Worm (Caenorhabditis elegans): ENCODE data around the gene lgc-4.

The lgc-4 gene

ce11 chrX:9261626-9262189 is 19.7 kb upstream of the lgc-4 start:
- TF ChIP-seq flt-1 (GFP tag; IDR thresholded peaks at IDR 0.05) (no peak), T22C8.4 (GFP tag; IDR thresholded peaks at IDR 0.05) (no peak)

DNA sequence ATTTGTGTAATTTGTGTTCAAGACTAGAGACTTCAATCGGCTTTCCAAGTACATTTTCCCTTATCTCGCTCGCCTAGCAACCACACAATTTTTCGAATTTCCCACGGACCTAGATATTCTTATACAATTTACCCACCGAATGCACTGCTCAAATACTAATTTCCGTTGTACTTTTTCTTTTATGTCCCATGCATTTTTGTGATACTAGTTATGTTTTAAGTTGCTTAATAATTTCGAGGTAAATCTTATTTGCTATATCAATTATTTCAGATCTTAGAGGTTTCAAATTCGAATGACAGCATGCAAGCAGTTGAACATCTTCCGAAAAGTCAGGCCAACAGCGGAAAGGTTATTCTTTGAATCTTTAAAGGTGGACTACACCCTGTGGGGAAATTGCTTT is 17.5 kb upstream of the lgc-4 start, which contains the start of gene F18G5.1:
Gene F18G5.1, plus strand, starts transcription at position 301 of the 400 bp plus-strand sequence.
- TF ChIP-seq cog-1 (tag; optimal IDR thresholded peaks at IDR 0.05) (no peak), ztf-29 (GFP tag; IDR thresholded peaks at IDR 0.05) (no peak), ztf-23 (GFP tag; IDR thresholded peaks at IDR 0.05) (no peak), T22C8.4 (GFP tag; IDR thresholded peaks at IDR 0.05) (no peak), med-1 (GFP tag; optimal IDR thresholded peaks at IDR 0.05; ENCODE audit: insufficient read depth) (no peak), flt-1 (GFP tag; IDR thresholded peaks at IDR 0.05) (no peak), ref-1 (GFP tag; conservative IDR thresholded peaks at IDR 0.05) (no peak), klf-2 (GFP tag; conservative IDR thresholded peaks at IDR 0.05) (no peak), tab-1 (GFP tag; IDR thresholded peaks at IDR 0.05) (no peak)

DNA sequence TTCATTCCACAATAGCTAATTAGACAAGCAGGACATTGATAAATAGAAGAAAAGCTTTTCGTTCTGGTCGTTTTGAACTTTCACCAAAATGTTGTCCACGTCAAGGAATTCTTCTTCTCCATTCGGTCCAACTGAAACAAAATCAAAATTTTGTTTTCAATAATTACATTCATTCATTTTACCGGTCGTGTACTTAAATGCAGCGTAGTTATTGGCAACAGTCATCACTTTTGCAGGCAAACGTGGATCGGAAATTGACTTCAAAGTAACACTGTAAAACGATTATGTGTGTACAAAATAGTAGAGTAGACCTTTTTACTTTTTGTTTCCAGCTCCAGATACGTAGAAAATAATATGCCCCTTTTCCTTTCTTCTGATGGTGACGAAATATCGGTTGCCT is 14.0 kb upstream of the lgc-4 start:
- TF ChIP-seq tab-1 (GFP tag; IDR thresholded peaks at IDR 0.05) (no peak), T22C8.4 (GFP tag; IDR thresholded peaks at IDR 0.05) (no peak), ref-1 (GFP tag; conservative IDR thresholded peaks at IDR 0.05) (no peak), klf-2 (GFP tag; conservative IDR thresholded peaks at IDR 0.05) (no peak), ztf-29 (GFP tag; IDR thresholded peaks at IDR 0.05) (no peak), cog-1 (tag; optimal IDR thresholded peaks at IDR 0.05) (no peak), flt-1 (GFP tag; IDR thresholded peaks at IDR 0.05) (no peak), med-1 (GFP tag; optimal IDR thresholded peaks at IDR 0.05; ENCODE audit: insufficient read depth) (no peak), ztf-23 (GFP tag; IDR thresholded peaks at IDR 0.05) (no peak)

- TF ChIP-seq flt-1 (GFP tag; IDR thresholded peaks at IDR 0.05) (no peak), cog-1 (tag; optimal IDR thresholded peaks at IDR 0.05) (no peak), T22C8.4 (GFP tag; IDR thresholded peaks at IDR 0.05) (no peak), med-1 (GFP tag; optimal IDR thresholded peaks at IDR 0.05; ENCODE audit: insufficient read depth) (no peak), ref-1 (GFP tag; conservative IDR thresholded peaks at IDR 0.05) (no peak), tab-1 (GFP tag; IDR thresholded peaks at IDR 0.05) (no peak), klf-2 (GFP tag; conservative IDR thresholded peaks at IDR 0.05) (no peak), ztf-29 (GFP tag; IDR thresholded peaks at IDR 0.05) (no peak), ztf-23 (GFP tag; IDR thresholded peaks at IDR 0.05) (no peak)
Measured at ce11 chrX:9251488-9251887, 9.5 kb upstream of the lgc-4 start, which contains the start of gene pes-8. Gene pes-8, plus strand, starts transcription at chrX:9251788.

ce11 chrX:9248083-9248805 is 6.2 kb upstream of the lgc-4 start:
- TF ChIP-seq ztf-23 (GFP tag; IDR thresholded peaks at IDR 0.05) (no peak), tab-1 (GFP tag; IDR thresholded peaks at IDR 0.05) (no peak), ztf-29 (GFP tag; IDR thresholded peaks at IDR 0.05) (no peak), flt-1 (GFP tag; IDR thresholded peaks at IDR 0.05) (no peak), cog-1 (tag; optimal IDR thresholded peaks at IDR 0.05) (no peak), T22C8.4 (GFP tag; IDR thresholded peaks at IDR 0.05) (no peak), med-1 (GFP tag; optimal IDR thresholded peaks at IDR 0.05; ENCODE audit: insufficient read depth) (no peak), klf-2 (GFP tag; conservative IDR thresholded peaks at IDR 0.05) (no peak), ref-1 (GFP tag; conservative IDR thresholded peaks at IDR 0.05) (no peak)

DNA sequence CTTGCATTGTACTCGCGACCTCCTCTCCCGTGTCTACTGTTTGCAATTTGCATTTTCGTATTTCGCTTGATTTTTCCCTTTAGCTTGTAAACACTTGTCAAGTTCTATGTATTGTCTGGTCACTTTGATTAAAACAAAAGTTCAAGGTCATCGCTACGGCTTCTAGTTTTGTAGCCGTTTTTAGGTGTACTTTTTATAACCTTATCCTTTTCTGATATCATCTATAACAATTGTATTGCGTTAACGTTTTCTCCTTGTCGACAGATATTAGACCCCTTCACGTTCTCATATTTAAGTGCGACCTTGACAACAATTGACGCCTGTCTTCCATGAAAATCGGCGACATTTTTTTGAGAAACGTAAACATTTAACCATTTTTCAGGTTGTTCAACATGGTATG is 4.6 kb upstream of the lgc-4 start:
- TF ChIP-seq cog-1 (tag; optimal IDR thresholded peaks at IDR 0.05): no peak
- no peak for TF ChIP-seq flt-1 (GFP tag; IDR thresholded peaks at IDR 0.05)
- TF ChIP-seq med-1 (GFP tag; optimal IDR thresholded peaks at IDR 0.05; ENCODE audit: insufficient read depth): no peak
- TF ChIP-seq ztf-23 (GFP tag; IDR thresholded peaks at IDR 0.05): no peak
- no peak for TF ChIP-seq T22C8.4 (GFP tag; IDR thresholded peaks at IDR 0.05)
- no peak for TF ChIP-seq tab-1 (GFP tag; IDR thresholded peaks at IDR 0.05)
- no peak for TF ChIP-seq klf-2 (GFP tag; conservative IDR thresholded peaks at IDR 0.05)
- TF ChIP-seq ztf-29 (GFP tag; IDR thresholded peaks at IDR 0.05): no peak
- no peak for TF ChIP-seq ref-1 (GFP tag; conservative IDR thresholded peaks at IDR 0.05)

ce11 chrX:9243257-9243656 is 1.2 kb upstream of the lgc-4 start, which contains the start of gene gpa-12:
Gene gpa-12, plus strand, starts transcription at chrX:9243557.
- no peak for TF ChIP-seq cog-1 (tag; optimal IDR thresholded peaks at IDR 0.05)
- no peak for TF ChIP-seq flt-1 (GFP tag; IDR thresholded peaks at IDR 0.05)
- TF ChIP-seq ztf-23 (GFP tag; IDR thresholded peaks at IDR 0.05): no peak
- TF ChIP-seq med-1 (GFP tag; optimal IDR thresholded peaks at IDR 0.05; ENCODE audit: insufficient read depth): no peak
- TF ChIP-seq ref-1 (GFP tag; conservative IDR thresholded peaks at IDR 0.05): no peak
- no peak for TF ChIP-seq ztf-29 (GFP tag; IDR thresholded peaks at IDR 0.05)
- TF ChIP-seq klf-2 (GFP tag; conservative IDR thresholded peaks at IDR 0.05): no peak
- TF ChIP-seq tab-1 (GFP tag; IDR thresholded peaks at IDR 0.05): no peak
- no peak for TF ChIP-seq T22C8.4 (GFP tag; IDR thresholded peaks at IDR 0.05)

DNA sequence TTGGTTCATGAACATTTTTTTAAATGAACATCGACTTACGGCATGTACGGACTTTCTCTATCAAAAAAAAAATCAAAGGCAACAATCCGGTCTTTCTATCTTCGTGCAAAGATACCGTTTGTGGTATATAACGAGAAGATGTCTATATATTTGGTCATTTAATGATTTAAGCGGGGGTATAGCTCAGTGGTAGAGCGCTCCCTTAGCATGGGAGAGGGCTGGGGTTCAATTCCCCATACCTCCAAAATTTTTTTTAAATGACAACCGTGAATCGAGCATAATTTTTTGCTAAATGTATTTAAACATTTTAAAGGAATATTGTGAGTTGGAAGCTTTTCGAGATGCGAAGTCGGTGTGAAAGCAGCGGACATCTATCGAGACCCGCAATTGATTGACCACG is 3.3 kb downstream of the lgc-4 start:
- TF ChIP-seq flt-1 (GFP tag; IDR thresholded peaks at IDR 0.05) (no peak; the same call in 1 of the 2 replicates), tab-1 (GFP tag; IDR thresholded peaks at IDR 0.05) (no peak), med-1 (GFP tag; optimal IDR thresholded peaks at IDR 0.05; ENCODE audit: insufficient read depth) (no peak), cog-1 (tag; optimal IDR thresholded peaks at IDR 0.05) (no peak), ztf-29 (GFP tag; IDR thresholded peaks at IDR 0.05) (no peak), ztf-23 (GFP tag; IDR thresholded peaks at IDR 0.05) (no peak), ref-1 (GFP tag; conservative IDR thresholded peaks at IDR 0.05) (no peak), klf-2 (GFP tag; conservative IDR thresholded peaks at IDR 0.05) (no peak), T22C8.4 (GFP tag; IDR thresholded peaks at IDR 0.05) (no peak)

DNA sequence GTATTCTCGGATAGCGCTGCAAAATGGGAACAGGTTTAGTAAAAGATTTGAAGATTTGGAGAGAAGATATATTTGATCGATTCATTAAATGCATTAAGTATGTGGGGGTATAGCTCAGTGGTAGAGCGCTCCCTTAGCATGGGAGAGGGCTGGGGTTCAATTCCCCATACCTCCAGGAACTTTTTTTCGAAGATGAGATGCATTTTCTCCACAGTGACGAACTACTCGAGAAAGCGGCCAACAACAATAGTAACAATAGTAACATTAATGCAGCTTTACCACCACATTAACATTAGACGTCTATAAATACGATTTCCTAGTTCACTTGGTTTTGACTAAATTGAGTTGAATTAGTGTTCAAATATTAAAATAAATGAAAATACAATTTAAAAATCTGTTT is 4.3 kb downstream of the lgc-4 start:
- no peak for TF ChIP-seq ref-1 (GFP tag; conservative IDR thresholded peaks at IDR 0.05)
- TF ChIP-seq ztf-23 (GFP tag; IDR thresholded peaks at IDR 0.05): 0 out of 2 replicates have a peak, but pooled peaks have one; percentile 27

DNA sequence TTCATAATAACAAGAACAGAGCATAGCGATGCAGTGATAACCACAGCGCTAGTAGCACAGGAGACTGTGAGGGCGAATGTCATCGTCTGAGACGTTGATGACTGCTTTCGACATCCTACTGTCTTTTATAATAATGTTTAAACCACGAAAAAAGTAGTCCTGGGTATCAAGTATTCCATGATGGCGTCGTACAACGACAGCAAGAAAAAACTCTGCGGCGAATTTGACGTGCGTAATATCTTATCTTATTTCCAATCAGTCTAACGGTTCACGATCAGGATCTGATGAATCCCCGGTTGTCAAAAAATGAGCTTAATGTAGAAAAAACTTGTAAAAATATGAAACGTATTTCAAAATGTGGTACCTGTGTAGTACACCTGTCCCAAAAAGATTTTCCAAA is 7.5 kb downstream of the lgc-4 start, which contains the start of gene col-175:
Gene col-175, minus strand, starts transcription at position 101 of the 400 bp plus-strand sequence.
- TF ChIP-seq T22C8.4 (GFP tag; IDR thresholded peaks at IDR 0.05) (no peak), ztf-29 (GFP tag; IDR thresholded peaks at IDR 0.05) (no peak), cog-1 (tag; optimal IDR thresholded peaks at IDR 0.05) (no peak), klf-2 (GFP tag; conservative IDR thresholded peaks at IDR 0.05) (no peak), tab-1 (GFP tag; IDR thresholded peaks at IDR 0.05) (no peak), ztf-23 (GFP tag; IDR thresholded peaks at IDR 0.05) (no peak), med-1 (GFP tag; optimal IDR thresholded peaks at IDR 0.05; ENCODE audit: insufficient read depth) (no peak), flt-1 (GFP tag; IDR thresholded peaks at IDR 0.05) (no peak), ref-1 (GFP tag; conservative IDR thresholded peaks at IDR 0.05) (no peak)

Measured in whole organism, midembryonic.